Fruit fly (Drosophila melanogaster) ovary, adult (tissue): ENCODE measurements around the gene CG31805.

Source experiments
- CG17801 ChIP-seq: fragments of 200-800 bp; optimal IDR thresholded peaks from 2 replicates; lab custom pipeline; 2019; ENCODE audit warnings: missing biosample characterization, mild to moderate bottlenecking, missing genetic modification characterization, moderate library complexity; ENCODE audit not compliant: partially characterized antibody

The CG31805 gene

dm6 chr2L:16877678-16878077 is 22.6 kb downstream of the CG31805 start:
- no peak for TF ChIP-seq CG17801 (GFP tag; lab: Kevin White, UChicago)

dm6 chr2L:16876555-16876954 is 23.7 kb downstream of the CG31805 start:
- TF ChIP-seq CG17801 (GFP tag; lab: Kevin White, UChicago) = no peak

dm6 chr2L:16874924-16875323 is 25.3 kb downstream of the CG31805 start:
- no peak for TF ChIP-seq CG17801 (GFP tag; lab: Kevin White, UChicago)

dm6 chr2L:16868897-16869324 is 31.4 kb downstream of the CG31805 start:
- no peak for TF ChIP-seq CG17801 (GFP tag; lab: Kevin White, UChicago)

dm6 chr2L:16862526-16862925 is 37.7 kb downstream of the CG31805 start:
- no peak for TF ChIP-seq CG17801 (GFP tag; lab: Kevin White, UChicago)

- TF ChIP-seq CG17801 (GFP tag; lab: Kevin White, UChicago) = no peak
Measured at dm6 chr2L:16861126-16861525, 39.1 kb downstream of the CG31805 start, which contains the start of gene CG6012. TSS of gene CG6012 (minus strand) at chr2L:16861489.

dm6 chr2L:16859566-16859965 is 40.7 kb downstream of the CG31805 start:
- no peak for TF ChIP-seq CG17801 (GFP tag; lab: Kevin White, UChicago)

dm6 chr2L:16859103-16859502 is 41.2 kb downstream of the CG31805 start:
- no peak for TF ChIP-seq CG17801 (GFP tag; lab: Kevin White, UChicago)

- TF ChIP-seq CG17801 (GFP tag; lab: Kevin White, UChicago) = no peak
Measured at dm6 chr2L:16858466-16859007, 41.7 kb downstream of the CG31805 start, which contains the start of gene CG31809. TSS of gene CG31809 (minus strand) at chr2L:16858714.

- no peak for TF ChIP-seq CG17801 (GFP tag; lab: Kevin White, UChicago)
Measured at dm6 chr2L:16857665-16858064, 42.6 kb downstream of the CG31805 start.

dm6 chr2L:16857131-16857530 is 43.1 kb downstream of the CG31805 start:
- no peak for TF ChIP-seq CG17801 (GFP tag; lab: Kevin White, UChicago)

- no peak for TF ChIP-seq CG17801 (GFP tag; lab: Kevin White, UChicago)
Measured at dm6 chr2L:16852318-16852932, 47.8 kb downstream of the CG31805 start, which contains the start of gene CG31810. TSS of gene CG31810 (minus strand) at chr2L:16852368.

dm6 chr2L:16850442-16850841 is 49.8 kb downstream of the CG31805 start:
- no peak for TF ChIP-seq CG17801 (GFP tag; lab: Kevin White, UChicago)

dm6 chr2L:16848670-16849069 is 51.6 kb downstream of the CG31805 start, which contains the start of gene CG13284:
TSS of gene CG13284 (minus strand) at chr2L:16848716.
- no peak for TF ChIP-seq CG17801 (GFP tag; lab: Kevin White, UChicago)
